Worm (Caenorhabditis elegans) whole organism, L4/young adult: ENCODE results near the gene lido-8.
A peak's percentile ranks its signal among the peaks of the same experiment; 100 is the strongest.

ENCODE experiments used
- W03F9.2 ChIP-seq: fragments of 150-350 bp; optimal IDR thresholded peaks from 2 replicates; lab custom pipeline; 2014; ENCODE audit warnings: missing biosample characterization, missing genetic modification characterization
- dao-5 ChIP-seq: sonication (generic microtip); optimal IDR thresholded peaks from 2 replicates; lab custom pipeline; 2016; ENCODE audit warnings: missing genotype, missing genetic modification characterization, moderate library complexity, missing compliant biosample characterization
- him-1 ChIP-seq: sonication (generic microtip); optimal IDR thresholded peaks from 2 replicates; lab custom pipeline; 2016; ENCODE audit warnings: missing genotype, missing genetic modification reagents, missing genetic modification characterization, missing compliant biosample characterization

lido-8 gene

DNA sequence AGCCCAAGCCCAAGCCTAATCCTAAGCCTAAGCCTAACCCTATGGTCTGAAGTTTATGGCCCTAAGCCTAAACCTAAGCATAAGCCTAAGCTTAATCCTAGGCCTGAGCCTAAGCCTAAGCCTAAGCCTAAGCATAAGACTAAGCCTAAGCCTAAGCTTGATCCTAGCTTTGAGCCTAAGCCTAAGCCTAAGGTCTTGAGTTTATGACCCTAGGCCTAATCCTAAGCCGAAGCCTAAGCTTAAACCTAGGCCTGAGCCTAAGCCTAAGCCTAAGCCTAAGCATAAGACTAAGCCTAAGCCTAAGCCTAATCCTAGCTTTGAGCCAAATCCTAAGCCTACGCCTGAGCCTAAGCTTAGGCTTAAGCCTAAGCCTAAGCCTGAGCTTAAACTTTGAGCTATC is 17.8 kb upstream of the lido-8 start:
- TF ChIP-seq dao-5 (tag; lab: Kevin White, UChicago) (no peak), him-1 (tag; lab: Kevin White, UChicago) (no peak), W03F9.2 (tag; lab: Kevin White, UChicago) (no peak)

- TF ChIP-seq W03F9.2 (tag; lab: Kevin White, UChicago) (no peak), dao-5 (tag; lab: Kevin White, UChicago) (no peak), him-1 (tag; lab: Kevin White, UChicago) (no peak)
Observed at ce11 chrII:2984383-2984782, 12.4 kb upstream of the lido-8 start.

DNA sequence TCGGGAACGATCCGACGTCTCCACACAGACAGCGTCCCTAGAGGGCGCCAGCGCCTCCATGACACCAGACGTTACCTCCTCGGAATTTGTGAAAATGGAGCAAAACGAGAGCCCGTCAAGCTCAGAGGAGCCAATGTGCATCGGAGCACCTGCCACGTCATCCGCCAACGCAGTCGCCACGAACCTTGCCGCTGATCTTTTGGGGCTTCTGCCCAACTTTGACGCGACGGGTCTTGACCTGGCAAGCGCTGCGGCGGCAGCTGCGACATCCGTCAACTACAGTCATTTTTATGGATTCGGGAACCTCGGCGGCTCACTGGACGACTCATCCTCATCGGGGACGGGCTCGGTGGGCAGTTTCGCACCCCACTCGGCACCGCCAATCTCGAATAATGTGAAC is 11.4 kb upstream of the lido-8 start:
- TF ChIP-seq W03F9.2 (tag; lab: Kevin White, UChicago) = no peak
- TF ChIP-seq him-1 (tag; lab: Kevin White, UChicago) = no peak
- no peak for TF ChIP-seq dao-5 (tag; lab: Kevin White, UChicago)

DNA sequence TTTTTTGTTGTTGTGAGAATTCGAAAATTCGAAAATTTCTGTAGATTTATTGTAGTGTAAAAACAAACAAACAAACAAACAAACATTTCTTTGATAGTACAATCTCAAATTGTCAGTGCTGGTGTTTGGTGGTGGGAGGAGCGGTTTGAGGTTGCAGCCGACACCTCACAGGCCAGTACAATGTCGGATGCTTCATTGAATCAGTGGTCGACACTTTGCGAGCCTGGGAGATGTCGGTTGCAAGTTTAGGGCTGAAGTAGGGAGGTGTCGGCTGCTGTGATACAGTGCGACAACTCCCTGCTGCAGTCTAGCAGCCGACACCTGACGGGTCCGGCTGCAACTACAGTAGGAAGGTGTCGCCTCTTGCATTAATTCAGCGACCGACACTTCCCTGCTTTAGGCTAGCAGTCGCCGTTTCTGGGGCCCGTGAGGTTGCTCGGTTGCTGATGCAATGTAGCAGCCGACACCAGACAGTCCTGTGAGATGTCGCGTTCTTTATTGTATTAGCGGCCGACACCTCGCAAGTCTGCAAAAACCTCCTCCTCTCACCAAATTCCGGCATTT is 10.8 kb upstream of the lido-8 start:
- TF ChIP-seq him-1 (tag; lab: Kevin White, UChicago) (no peak), dao-5 (tag; lab: Kevin White, UChicago) (no peak), W03F9.2 (tag; lab: Kevin White, UChicago) (no peak)

DNA sequence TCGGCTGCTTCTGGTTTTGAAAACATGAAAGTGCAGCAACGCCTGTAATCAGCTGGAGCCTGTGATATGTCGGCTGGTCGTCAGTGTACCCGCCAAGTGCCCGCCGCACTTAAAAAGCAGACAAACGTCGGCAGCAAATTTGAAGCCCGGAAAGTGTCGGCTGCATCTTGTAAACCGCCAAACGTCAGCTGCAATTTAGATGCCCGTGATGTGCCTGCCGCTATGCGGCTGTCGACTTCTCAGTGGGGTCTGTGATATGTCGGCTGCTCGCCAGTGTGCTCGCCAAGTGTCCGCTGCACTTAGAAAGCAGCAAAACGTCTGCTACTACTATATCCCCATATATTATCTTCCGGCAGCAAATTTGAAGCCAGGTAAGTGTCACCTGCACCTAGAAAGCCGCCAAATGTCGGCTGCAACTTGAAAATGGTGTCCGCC is 9.7 kb upstream of the lido-8 start:
- no peak for TF ChIP-seq dao-5 (tag; lab: Kevin White, UChicago)
- TF ChIP-seq W03F9.2 (tag; lab: Kevin White, UChicago) = no peak
- TF ChIP-seq him-1 (tag; lab: Kevin White, UChicago) = no peak

- TF ChIP-seq him-1 (tag; lab: Kevin White, UChicago) = peak; percentile 18
- no peak for TF ChIP-seq dao-5 (tag; lab: Kevin White, UChicago)
Observed at ce11 chrII:2987854-2988350, 8.9 kb upstream of the lido-8 start, which contains the start of gene lido-7. TSS of gene lido-7 (plus strand) at chrII:2988300.

DNA sequence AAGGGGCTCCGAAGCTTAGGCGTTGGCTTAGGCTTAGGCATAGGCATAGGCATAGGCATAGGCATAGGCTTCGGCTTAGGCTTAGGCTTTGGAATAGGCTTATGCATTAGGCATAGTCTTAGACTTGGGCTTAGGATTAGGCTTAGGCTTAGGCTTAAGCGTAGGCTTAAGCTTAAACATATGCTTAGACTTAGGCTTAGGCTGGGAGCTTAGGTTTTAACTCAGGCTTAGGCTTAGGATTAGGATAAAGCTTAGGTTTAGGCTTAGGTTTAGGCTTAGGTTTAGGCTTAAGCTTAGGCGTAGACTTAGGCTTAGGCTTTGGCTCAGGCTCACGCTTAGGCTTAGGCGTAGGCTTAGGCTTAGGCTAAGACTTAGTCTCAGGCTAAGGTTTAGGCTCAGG is 6.7 kb upstream of the lido-8 start:
- no peak for TF ChIP-seq W03F9.2 (tag; lab: Kevin White, UChicago)
- TF ChIP-seq him-1 (tag; lab: Kevin White, UChicago) = no peak
- TF ChIP-seq dao-5 (tag; lab: Kevin White, UChicago) = no peak

- TF ChIP-seq dao-5 (tag; lab: Kevin White, UChicago) (no peak), W03F9.2 (tag; lab: Kevin White, UChicago) (no peak), him-1 (tag; lab: Kevin White, UChicago) (no peak)
Observed at ce11 chrII:2991555-2992083, 5.2 kb upstream of the lido-8 start, which contains the start of gene K08A2.2. TSS of gene K08A2.2 (plus strand) at chrII:2991605.

DNA sequence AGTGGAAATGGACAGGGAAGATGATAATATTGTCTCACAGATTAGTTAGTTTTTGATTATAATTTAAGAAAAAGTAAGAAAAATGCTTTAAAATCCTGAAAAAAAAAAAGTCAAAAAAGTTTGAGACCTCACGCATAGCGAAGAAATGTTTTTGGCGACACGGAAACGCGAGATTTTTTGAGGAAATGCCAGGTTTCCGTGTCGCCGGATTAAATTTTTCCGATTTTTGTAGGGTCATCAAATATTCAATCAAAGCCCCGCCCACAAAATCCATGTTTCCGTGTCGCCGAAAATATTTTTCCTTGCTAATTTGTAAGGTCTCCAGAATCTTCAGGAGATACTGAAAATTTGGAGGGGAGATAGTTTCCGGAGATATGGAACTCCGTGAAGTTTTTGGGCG is 4.5 kb upstream of the lido-8 start:
- no peak for TF ChIP-seq W03F9.2 (tag; lab: Kevin White, UChicago)
- no peak for TF ChIP-seq him-1 (tag; lab: Kevin White, UChicago)
- no peak for TF ChIP-seq dao-5 (tag; lab: Kevin White, UChicago)

DNA sequence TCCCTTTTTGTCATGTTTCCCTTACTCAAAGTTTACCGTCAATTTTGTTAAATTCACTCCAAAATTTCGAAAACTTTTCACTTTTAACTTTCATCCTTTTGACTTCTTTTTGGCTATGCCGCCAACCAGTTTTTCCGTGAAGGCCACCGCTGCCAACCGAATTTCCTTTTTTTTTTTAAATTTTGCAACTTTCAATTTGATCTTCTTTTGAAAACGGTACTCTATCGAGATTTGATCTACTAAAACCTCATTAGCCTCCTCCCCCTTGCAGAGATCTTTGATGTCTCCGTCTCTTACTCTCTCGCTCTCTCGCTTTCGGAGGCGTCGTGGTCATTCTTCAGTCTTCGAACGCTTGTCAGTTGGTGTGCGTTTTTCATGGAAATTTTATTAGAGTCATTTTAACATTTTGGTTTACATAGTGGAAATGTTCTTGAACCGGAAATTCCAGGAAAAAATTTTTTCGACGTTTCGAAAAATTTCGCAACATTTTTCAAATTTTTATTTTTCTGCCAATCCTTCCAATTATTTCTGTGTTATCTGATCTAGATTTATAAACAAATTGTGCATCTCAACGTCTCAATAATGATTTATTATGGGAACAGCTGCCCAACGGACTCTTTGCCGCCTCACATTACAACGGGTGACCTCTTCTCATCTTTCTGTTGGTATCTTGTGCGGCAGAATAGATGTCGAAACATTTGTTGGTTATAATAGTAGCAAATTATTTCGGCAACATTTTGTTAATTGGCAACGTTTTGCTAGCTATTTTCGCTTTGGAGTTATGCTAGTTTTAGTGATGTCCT is 2.0 kb upstream of the lido-8 start:
- TF ChIP-seq dao-5 (tag; lab: Kevin White, UChicago) (no peak), W03F9.2 (tag; lab: Kevin White, UChicago) (no peak), him-1 (tag; lab: Kevin White, UChicago) (no peak)

ce11 chrII:2997828-2998441 is 1.1 kb downstream of the lido-8 start:
- no peak for TF ChIP-seq him-1 (tag; lab: Kevin White, UChicago)
- no peak for TF ChIP-seq dao-5 (tag; lab: Kevin White, UChicago)
- TF ChIP-seq W03F9.2 (tag; lab: Kevin White, UChicago) = no peak

DNA sequence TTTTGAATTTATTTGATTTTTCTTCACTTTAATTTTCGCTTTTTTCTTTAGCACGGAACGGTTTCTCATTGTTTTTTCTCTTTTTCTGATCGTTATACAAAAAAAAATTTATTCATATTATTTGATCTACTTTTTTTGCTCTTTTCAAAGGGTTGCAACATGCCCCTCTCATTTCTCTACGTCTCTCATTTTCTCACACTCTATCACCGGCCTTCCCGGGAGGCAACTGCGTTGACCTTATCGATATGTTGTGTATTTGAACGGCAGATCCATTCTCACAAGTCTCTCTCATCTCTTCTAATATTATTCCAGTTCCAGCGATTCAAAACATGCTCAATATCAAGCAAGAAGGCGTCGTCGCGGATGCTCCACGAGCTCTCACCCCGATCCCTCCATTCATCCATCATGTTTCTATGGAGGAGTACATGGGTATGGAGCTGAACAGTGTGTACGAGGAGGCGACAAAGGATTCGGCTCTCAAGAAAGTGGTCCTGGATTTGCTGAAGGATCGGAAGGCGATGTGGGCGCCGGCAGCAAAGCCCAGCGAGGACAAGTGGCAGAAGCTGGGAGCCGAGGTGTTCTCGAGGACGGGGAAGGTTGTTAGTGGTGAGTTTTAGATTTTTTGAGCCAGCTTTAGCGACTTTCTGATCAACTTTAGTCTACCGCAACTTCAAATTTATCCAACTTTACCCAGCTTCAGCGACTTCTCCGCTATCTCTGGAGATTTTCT is 3.9 kb downstream of the lido-8 start, which contains the start of gene lido-9:
Gene lido-9 (plus strand): TSS at position 234 of the 730 bp plus-strand sequence.
- TF ChIP-seq W03F9.2 (tag; lab: Kevin White, UChicago) (no peak), dao-5 (tag; lab: Kevin White, UChicago) (no peak), him-1 (tag; lab: Kevin White, UChicago) (no peak)
